Fruit fly (Drosophila melanogaster) Kc167 (cell line): ENCODE results near the gene mtrm.

Experiments
- Myc ChIP-seq: fragments of >200 bp; optimal IDR thresholded peaks from 2 replicates; lab custom pipeline; 2017; ENCODE audit warnings: missing external identifiers
- Sin3A ChIP-seq: fragments of >200 bp; optimal IDR thresholded peaks from 2 replicates; lab custom pipeline; 2018; ENCODE audit warnings: missing external identifiers
- h ChIP-seq: fragments of >200 bp; optimal IDR thresholded peaks from 3 replicates; lab custom pipeline; 2018; ENCODE audit warnings: missing external identifiers
- insv ChIP-seq: fragments of >200 bp; optimal IDR thresholded peaks from 3 replicates; lab custom pipeline; 2018; ENCODE audit warnings: missing external identifiers
- psq ChIP-seq: fragments of >200 bp; optimal IDR thresholded peaks from 2 replicates; lab custom pipeline; 2017; ENCODE audit warnings: missing external identifiers
- ttk ChIP-seq: sonication (Bioruptor generic); optimal IDR thresholded peaks from 2 replicates; lab custom pipeline; 2017; ENCODE audit warnings: missing external identifiers

mtrm gene

dm6 chr3L:8423156-8423555, 10.3 kb downstream of the mtrm start:
- TF ChIP-seq Myc (lab: Kevin White, UChicago) (no peak), Sin3A (lab: Kevin White, UChicago) (no peak), ttk (lab: Kevin White, UChicago) (no peak), h (no peak), psq (lab: Kevin White, UChicago) (no peak), insv (lab: Kevin White, UChicago) (no peak)

dm6 chr3L:8424831-8425336, 12.1 kb downstream of the mtrm start, which contains the start of gene Cbl:
Cbl (plus strand) TSS chr3L:8424954.
- TF ChIP-seq insv (lab: Kevin White, UChicago) (no peak), ttk (lab: Kevin White, UChicago) (no peak), psq (lab: Kevin White, UChicago) (no peak), Myc (lab: Kevin White, UChicago) (no peak), Sin3A (lab: Kevin White, UChicago) (no peak), h (no peak)

dm6 chr3L:8437583-8437982, 24.8 kb downstream of the mtrm start:
- no peak for TF ChIP-seq insv (lab: Kevin White, UChicago)
- no peak for TF ChIP-seq ttk (lab: Kevin White, UChicago)
- TF ChIP-seq psq (lab: Kevin White, UChicago): no peak
- no peak for TF ChIP-seq h
- TF ChIP-seq Sin3A (lab: Kevin White, UChicago): no peak
- TF ChIP-seq Myc (lab: Kevin White, UChicago): no peak

- TF ChIP-seq Sin3A (lab: Kevin White, UChicago) (no peak), h (no peak), insv (lab: Kevin White, UChicago) (no peak), psq (lab: Kevin White, UChicago) (no peak), Myc (lab: Kevin White, UChicago) (no peak), ttk (lab: Kevin White, UChicago) (no peak)
Observed at dm6 chr3L:8440079-8440478, 27.3 kb downstream of the mtrm start.

- TF ChIP-seq ttk (lab: Kevin White, UChicago) (no peak), Myc (lab: Kevin White, UChicago) (no peak), psq (lab: Kevin White, UChicago) (no peak), insv (lab: Kevin White, UChicago) (no peak), h (no peak), Sin3A (lab: Kevin White, UChicago) (no peak)
Observed at dm6 chr3L:8440771-8441549, 28.1 kb downstream of the mtrm start.

dm6 chr3L:8441745-8442575, 29.1 kb downstream of the mtrm start, which contains the start of gene Unr:
Unr (minus strand) TSS chr3L:8442381.
- TF ChIP-seq h (no peak), psq (lab: Kevin White, UChicago) (no peak), insv (lab: Kevin White, UChicago) (no peak), ttk (lab: Kevin White, UChicago) (no peak), Myc (lab: Kevin White, UChicago) (no peak)

dm6 chr3L:8445027-8445426, 32.2 kb downstream of the mtrm start:
- no peak for TF ChIP-seq h
- TF ChIP-seq Myc (lab: Kevin White, UChicago): no peak
- TF ChIP-seq ttk (lab: Kevin White, UChicago): no peak
- no peak for TF ChIP-seq Sin3A (lab: Kevin White, UChicago)
- no peak for TF ChIP-seq insv (lab: Kevin White, UChicago)
- no peak for TF ChIP-seq psq (lab: Kevin White, UChicago)

- no peak for TF ChIP-seq ttk (lab: Kevin White, UChicago)
- no peak for TF ChIP-seq h
- TF ChIP-seq insv (lab: Kevin White, UChicago): no peak
- no peak for TF ChIP-seq Myc (lab: Kevin White, UChicago)
- TF ChIP-seq Sin3A (lab: Kevin White, UChicago): no peak
- TF ChIP-seq psq (lab: Kevin White, UChicago): no peak
Observed at dm6 chr3L:8446050-8446781, 33.4 kb downstream of the mtrm start.

- TF ChIP-seq ttk (lab: Kevin White, UChicago): no peak
- TF ChIP-seq Sin3A (lab: Kevin White, UChicago): no peak
- TF ChIP-seq Myc (lab: Kevin White, UChicago): no peak
- no peak for TF ChIP-seq h
- no peak for TF ChIP-seq psq (lab: Kevin White, UChicago)
- no peak for TF ChIP-seq insv (lab: Kevin White, UChicago)
Observed at dm6 chr3L:8447795-8448516, 35.1 kb downstream of the mtrm start.

dm6 chr3L:8448517-8448889, 35.7 kb downstream of the mtrm start:
- TF ChIP-seq h: no peak
- TF ChIP-seq Myc (lab: Kevin White, UChicago): no peak
- TF ChIP-seq psq (lab: Kevin White, UChicago): no peak
- no peak for TF ChIP-seq Sin3A (lab: Kevin White, UChicago)
- no peak for TF ChIP-seq insv (lab: Kevin White, UChicago)
- no peak for TF ChIP-seq ttk (lab: Kevin White, UChicago)
